Fruit fly (Drosophila melanogaster): ENCODE data around the gene t-Grip91.

The t-Grip91 gene

dm6 chr2L:15746600-15747393, 37.1 kb upstream of the t-Grip91 start (continued):
- TF ChIP-seq Side (GFP tag; optimal IDR thresholded peaks at IDR 0.05) (no peak), Kr (GFP tag; optimal IDR thresholded peaks at IDR 0.05) (peak; percentile 37), ato (GFP tag; IDR thresholded peaks at IDR 0.05; ENCODE audit: partially characterized antibody) (no peak), CG4707 (GFP tag; optimal IDR thresholded peaks at IDR 0.05) (no peak), amos (GFP tag; IDR thresholded peaks at IDR 0.05; ENCODE audit: partially characterized antibody) (no peak), ewg (GFP tag; optimal IDR thresholded peaks at IDR 0.05) (peak; percentile 82), HmgZ (tag; optimal IDR thresholded peaks at IDR 0.05) (peak; percentile 43), lmd (GFP tag; IDR thresholded peaks at IDR 0.05) (peak; percentile 89), CG14441 (GFP tag; IDR thresholded peaks at IDR 0.05) (peak; percentile 72; the same call in 1 of the 2 replicates), HHEX (GFP tag; optimal IDR thresholded peaks at IDR 0.05) (peak; percentile 91), CG15696 (tag; optimal IDR thresholded peaks at IDR 0.05) (peak; percentile 97), Xbp1 (GFP tag; optimal IDR thresholded peaks at IDR 0.05) (peak; percentile 87), oc (tag; optimal IDR thresholded peaks at IDR 0.05) (peak; percentile 68), MESR4 (GFP tag; optimal IDR thresholded peaks at IDR 0.05) (no peak), shn (GFP tag; optimal IDR thresholded peaks at IDR 0.05) (no peak), fu2 (GFP tag; optimal IDR thresholded peaks at IDR 0.05) (peak; percentile 4), bowl (GFP tag; IDR thresholded peaks at IDR 0.05) (no peak), row (GFP tag; IDR thresholded peaks at IDR 0.05) (peak; percentile 89), stwl (tag; optimal IDR thresholded peaks at IDR 0.05) (peak; percentile 40), CG3281 (GFP tag; optimal IDR thresholded peaks at IDR 0.05) (peak; percentile 93), CG7928 (GFP tag; optimal IDR thresholded peaks at IDR 0.05) (peak; percentile 55), Bteb2 (GFP tag; optimal IDR thresholded peaks at IDR 0.05) (peak; percentile 5), chm (GFP tag; IDR thresholded peaks at IDR 0.05) (no peak), CG17385 (GFP tag; optimal IDR thresholded peaks at IDR 0.05) (peak; percentile 90), aop (GFP tag; IDR thresholded peaks at IDR 0.05) (peak; percentile 51; the same call in 1 of the 2 replicates), Bdp1 (GFP tag; optimal IDR thresholded peaks at IDR 0.05) (no peak), esg (GFP tag; conservative IDR thresholded peaks at IDR 0.05) (peak; percentile 82), Pdp1 (GFP tag; optimal IDR thresholded peaks at IDR 0.05) (peak; percentile 25 to 44), inv (GFP tag; IDR thresholded peaks at IDR 0.05; ENCODE audit: partially characterized antibody) (no peak), trh (GFP tag; optimal IDR thresholded peaks at IDR 0.05) (peak; percentile 72), GATAe (GFP tag; conservative IDR thresholded peaks at IDR 0.05) (no peak), NfI (GFP tag; optimal IDR thresholded peaks at IDR 0.05) (peak; percentile 83), nmo (GFP tag; optimal IDR thresholded peaks at IDR 0.05) (peak; percentile 98), CG10959 (GFP tag; IDR thresholded peaks at IDR 0.05) (peak; percentile 77), fru (optimal IDR thresholded peaks at IDR 0.05) (no peak), CG18619 (GFP tag; optimal IDR thresholded peaks at IDR 0.05) (peak; percentile 92), CG9727 (GFP tag; optimal IDR thresholded peaks at IDR 0.05) (peak; percentile 97), Abd-B (GFP tag; optimal IDR thresholded peaks at IDR 0.05) (peak; percentile 91), Gsc (GFP tag; IDR thresholded peaks at IDR 0.05) (no peak), CG4617 (GFP tag; optimal IDR thresholded peaks at IDR 0.05; ENCODE audit: borderline replicate concordance) (peak; percentile 40), CG14667 (GFP tag; IDR thresholded peaks at IDR 0.05) (peak; percentile 73), bigmax (GFP tag; optimal IDR thresholded peaks at IDR 0.05) (no peak), CG17612 (GFP tag; IDR thresholded peaks at IDR 0.05) (no peak), Elba2 (GFP tag; optimal IDR thresholded peaks at IDR 0.05) (no peak), peb (GFP tag; IDR thresholded peaks at IDR 0.05) (peak; percentile 21; the same call in 1 of the 2 replicates), CG14965 (GFP tag; optimal IDR thresholded peaks at IDR 0.05; ENCODE audit: borderline replicate concordance) (no peak), CG2116 (GFP tag; optimal IDR thresholded peaks at IDR 0.05) (peak; percentile 66), BEAF-32 (GFP tag; optimal IDR thresholded peaks at IDR 0.05) (peak; percentile 17), luna (GFP tag; optimal IDR thresholded peaks at IDR 0.05) (no peak)
